Worm (Caenorhabditis elegans): ENCODE measurements around the gene clec-263.

ce11 chrV:20608688-20609087 is 34.3 kb downstream of the clec-263 start, which contains the start of gene ttr-12:
- TF ChIP-seq unc-130 (GFP tag; optimal IDR thresholded peaks at IDR 0.05) (no peak), lsy-2 (tag; optimal IDR thresholded peaks at IDR 0.05) (no peak), ztf-11 (tag; optimal IDR thresholded peaks at IDR 0.05) (no peak), pha-4 (GFP tag; IDR thresholded peaks at IDR 0.05) (no peak), pha-4 (tag; optimal IDR thresholded peaks at IDR 0.05) (no peak), skn-1 (tag; optimal IDR thresholded peaks at IDR 0.05) (no peak), lin-38 (GFP tag; IDR thresholded peaks at IDR 0.05) (no peak), R02D3.7 (tag; optimal IDR thresholded peaks at IDR 0.05) (no peak), ces-1 (GFP tag; optimal IDR thresholded peaks at IDR 0.05) (no peak), ctbp-1 (GFP tag; IDR thresholded peaks at IDR 0.05) (no peak), nhr-76 (tag; optimal IDR thresholded peaks at IDR 0.05) (no peak)

Data from whole organism, L4 larva.